Worm (Caenorhabditis elegans) whole organism, L1 larva: ENCODE measurements around the gene klf-1.

Experiments
- C04F5.9 ChIP-seq: sonication (generic microtip); optimal IDR thresholded peaks from 2 replicates; lab custom pipeline; 2016; ENCODE audit warnings: missing genetic modification characterization, missing compliant biosample characterization
- C16A3.4 ChIP-seq: fragments of 150-350 bp; optimal IDR thresholded peaks from 2 replicates; lab custom pipeline; 2014; ENCODE audit warnings: missing biosample characterization, missing genetic modification characterization
- C34B4.2 ChIP-seq: sonication (generic microtip); optimal IDR thresholded peaks from 2 replicates; lab custom pipeline; 2017; ENCODE audit warnings: mild to moderate bottlenecking, missing genetic modification characterization, missing compliant biosample characterization
- F16B12.6 ChIP-seq: fragments of 150-350 bp; optimal IDR thresholded peaks from 2 replicates; lab custom pipeline; 2014; ENCODE audit warnings: missing biosample characterization, missing genetic modification characterization
- aha-1 ChIP-seq: fragments of 150-350 bp; optimal IDR thresholded peaks from 2 replicates; lab custom pipeline; 2014; ENCODE audit warnings: missing biosample characterization, missing genetic modification characterization
- alr-1 ChIP-seq: fragments of 200-800 bp; sonication (Bioruptor generic); optimal IDR thresholded peaks from 2 replicates; lab custom pipeline; 2018; ENCODE audit warnings: borderline replicate concordance, mild to moderate bottlenecking, missing genetic modification characterization, missing compliant biosample characterization
- aly-2 ChIP-seq: fragments of 150-350 bp; optimal IDR thresholded peaks from 2 replicates; lab custom pipeline; 2014; ENCODE audit warnings: missing biosample characterization, missing genetic modification characterization
- ama-1 ChIP-seq: fragments of 150-350 bp; optimal IDR thresholded peaks from 2 replicates; lab custom pipeline; 2014
- blmp-1 ChIP-seq: fragments of 150-350 bp; optimal IDR thresholded peaks from 2 replicates; lab custom pipeline; 2014; ENCODE audit warnings: missing biosample characterization, missing genetic modification characterization
- ceh-63 ChIP-seq: fragments of 200-800 bp; sonication (Bioruptor generic); optimal IDR thresholded peaks from 2 replicates; lab custom pipeline; 2018; ENCODE audit warnings: mild to moderate bottlenecking, missing genetic modification characterization, missing compliant biosample characterization
- ceh-8 ChIP-seq: fragments of 200-800 bp; sonication (Bioruptor generic); optimal IDR thresholded peaks from 2 replicates; lab custom pipeline; 2018; ENCODE audit warnings: mild to moderate bottlenecking, missing genetic modification characterization, moderate library complexity, missing compliant biosample characterization
- ceh-82 ChIP-seq, 3 experiments: fragments of 150-350 bp in 1 of 3; sonication (generic microtip) in 2 of 3; optimal IDR thresholded peaks; 2 replicates each; lab custom pipeline; 2014 to 2017; ENCODE audit warnings: missing biosample characterization in 3 of 3, missing genetic modification characterization in 3 of 3
- ceh-90 ChIP-seq: sonication (generic microtip); optimal IDR thresholded peaks from 2 replicates; lab custom pipeline; 2016; ENCODE audit warnings: missing genetic modification characterization, missing compliant biosample characterization
- ces-1 ChIP-seq: fragments of 150-350 bp; optimal IDR thresholded peaks from 2 replicates; lab custom pipeline; 2014; ENCODE audit warnings: missing biosample characterization, missing genetic modification reagents, missing genetic modification characterization
- efl-1 ChIP-seq, 4 experiments: fragments of 150-350 bp; optimal IDR thresholded peaks in 3 of 4; peaks in 1 of 4; 1 replicate in 1 of 4; 2 replicates in 3 of 4; lab custom pipeline; 2014; ENCODE audit warnings: missing biosample characterization in 2 of 4, missing genetic modification characterization in 2 of 4, missing genetic modification reagents in 2 of 4
- efl-3 ChIP-seq: fragments of 200-800 bp; sonication (Bioruptor generic); optimal IDR thresholded peaks from 2 replicates; lab custom pipeline; 2018; ENCODE audit warnings: mild to moderate bottlenecking, missing genetic modification characterization, missing compliant biosample characterization
- egl-13 ChIP-seq: sonication (generic microtip); optimal IDR thresholded peaks from 2 replicates; lab custom pipeline; 2016; ENCODE audit warnings: missing genotype, missing genetic modification reagents, missing genetic modification characterization, missing compliant biosample characterization
- elt-2 ChIP-seq: sonication (generic microtip); optimal IDR thresholded peaks from 2 replicates; lab custom pipeline; 2016; ENCODE audit warnings: missing genetic modification characterization, mild to moderate bottlenecking, inconsistent platforms, missing compliant biosample characterization, missing genetic modification reagents
- ets-5 ChIP-seq: fragments of 200-800 bp; sonication (Bioruptor generic); IDR thresholded peaks from 2 replicates; pipeline ENCODE4 v1.3.6; 2022; ENCODE audit warnings: missing genetic modification characterization, missing compliant biosample characterization
- fkh-10 ChIP-seq: sonication (generic microtip); optimal IDR thresholded peaks from 2 replicates; lab custom pipeline; 2017; ENCODE audit warnings: missing biosample characterization, missing genetic modification reagents, missing genetic modification characterization
- fkh-4 ChIP-seq: sonication (generic microtip); optimal IDR thresholded peaks from 2 replicates; lab custom pipeline; 2016; ENCODE audit warnings: missing compliant biosample characterization, missing genetic modification characterization, borderline replicate concordance
- fkh-8 ChIP-seq: sonication (generic microtip); optimal IDR thresholded peaks from 2 replicates; lab custom pipeline; 2016; ENCODE audit warnings: mild to moderate bottlenecking, missing genetic modification characterization, missing compliant biosample characterization
- grh-1 ChIP-seq: fragments of 200-800 bp; sonication (Bioruptor generic); IDR thresholded peaks from 2 replicates; pipeline ENCODE4 v1.3.6; 2022; ENCODE audit warnings: missing genetic modification reagents, missing genetic modification characterization, missing compliant biosample characterization
- hlh-17 ChIP-seq: fragments of 200-800 bp; sonication (Bioruptor generic); optimal IDR thresholded peaks from 2 replicates; lab custom pipeline; 2018; ENCODE audit warnings: missing genetic modification characterization, mild to moderate bottlenecking, missing compliant biosample characterization, moderate library complexity, borderline replicate concordance
- hpl-2 ChIP-seq: fragments of 150-350 bp; optimal IDR thresholded peaks from 2 replicates; lab custom pipeline; 2014; ENCODE audit warnings: missing biosample characterization, missing genetic modification reagents, missing genetic modification characterization
- isw-1 ChIP-seq: fragments of 200-800 bp; sonication (Bioruptor generic); IDR thresholded peaks from 2 replicates; pipeline ENCODE4 v1.3.6; 2022; ENCODE audit warnings: missing genetic modification characterization, missing compliant biosample characterization
- jun-1 ChIP-seq: fragments of 150-350 bp; optimal IDR thresholded peaks from 2 replicates; lab custom pipeline; 2014; ENCODE audit warnings: missing biosample characterization, missing genetic modification reagents, missing genetic modification characterization
- lin-39 ChIP-seq: fragments of 150-350 bp; optimal IDR thresholded peaks from 2 replicates; lab custom pipeline; 2014; ENCODE audit warnings: missing biosample characterization, missing genetic modification reagents, missing genetic modification characterization
- lir-3 ChIP-seq: sonication (generic microtip); optimal IDR thresholded peaks from 2 replicates; lab custom pipeline; 2016; ENCODE audit warnings: mild to moderate bottlenecking, missing genetic modification characterization, moderate library complexity, missing compliant biosample characterization; ENCODE audit not compliant: poor library complexity
- mab-9 ChIP-seq: fragments of 200-800 bp; sonication (Bioruptor generic); IDR thresholded peaks from 2 replicates; pipeline ENCODE4 v1.3.6; 2022; ENCODE audit warnings: missing genetic modification reagents, missing genetic modification characterization, missing compliant biosample characterization
- mef-2 ChIP-seq: fragments of 150-350 bp; optimal IDR thresholded peaks from 2 replicates; lab custom pipeline; 2014; ENCODE audit warnings: missing biosample characterization, missing genetic modification characterization
- mep-1 ChIP-seq: fragments of 150-350 bp; optimal IDR thresholded peaks from 2 replicates; lab custom pipeline; 2014; ENCODE audit warnings: missing biosample characterization, missing genetic modification characterization
- nhr-11 ChIP-seq: fragments of 150-350 bp; optimal IDR thresholded peaks from 2 replicates; lab custom pipeline; 2014; ENCODE audit warnings: missing biosample characterization, missing genetic modification characterization
- nhr-12 ChIP-seq: sonication (generic microtip); optimal IDR thresholded peaks from 2 replicates; lab custom pipeline; 2017; ENCODE audit warnings: missing biosample characterization, missing genetic modification characterization
- nhr-20 ChIP-seq: sonication (generic microtip); optimal IDR thresholded peaks from 2 replicates; lab custom pipeline; 2016; ENCODE audit warnings: mild to moderate bottlenecking, missing genetic modification characterization, missing compliant biosample characterization
- nhr-237 ChIP-seq: fragments of 150-350 bp; optimal IDR thresholded peaks from 2 replicates; lab custom pipeline; 2014; ENCODE audit warnings: missing biosample characterization, missing genetic modification characterization
- nhr-28 ChIP-seq: fragments of 150-350 bp; optimal IDR thresholded peaks from 2 replicates; lab custom pipeline; 2014; ENCODE audit warnings: missing biosample characterization, missing genetic modification characterization
- nhr-71 ChIP-seq: sonication (generic microtip); optimal IDR thresholded peaks from 2 replicates; lab custom pipeline; 2016; ENCODE audit warnings: mild to moderate bottlenecking, missing genetic modification characterization, moderate library complexity, missing compliant biosample characterization
- nhr-84 ChIP-seq: sonication (generic microtip); optimal IDR thresholded peaks from 2 replicates; lab custom pipeline; 2017; ENCODE audit warnings: missing biosample characterization, missing genetic modification characterization
- nhr-90 ChIP-seq: sonication (generic microtip); optimal IDR thresholded peaks from 2 replicates; lab custom pipeline; 2016; ENCODE audit warnings: mild to moderate bottlenecking, missing genetic modification characterization, missing compliant biosample characterization; ENCODE audit not compliant: poor library complexity
- rnt-1 ChIP-seq: sonication (generic microtip); optimal IDR thresholded peaks from 2 replicates; lab custom pipeline; 2016; ENCODE audit warnings: mild to moderate bottlenecking, missing genetic modification characterization, moderate library complexity, missing compliant biosample characterization
- skn-1 ChIP-seq: fragments of 150-350 bp; optimal IDR thresholded peaks from 2 replicates; lab custom pipeline; 2014; ENCODE audit warnings: missing biosample characterization, missing genetic modification characterization
- snu-23 ChIP-seq: sonication (generic microtip); optimal IDR thresholded peaks from 2 replicates; lab custom pipeline; 2016; ENCODE audit warnings: missing genetic modification characterization, missing compliant biosample characterization
- sptf-1 ChIP-seq: fragments of 150-350 bp; optimal IDR thresholded peaks from 2 replicates; lab custom pipeline; 2014; ENCODE audit warnings: missing biosample characterization, missing genetic modification characterization
- sup-37 ChIP-seq: fragments of 200-800 bp; sonication (Bioruptor generic); optimal IDR thresholded peaks from 2 replicates; lab custom pipeline; 2018; ENCODE audit warnings: mild to moderate bottlenecking, missing genetic modification characterization, missing compliant biosample characterization
- swsn-7 ChIP-seq: sonication (generic microtip); optimal IDR thresholded peaks from 2 replicates; lab custom pipeline; 2016; ENCODE audit warnings: missing genetic modification characterization, missing compliant biosample characterization
- unc-130 ChIP-seq: fragments of 150-350 bp; optimal IDR thresholded peaks from 2 replicates; lab custom pipeline; 2017; ENCODE audit warnings: missing biosample characterization, missing genetic modification characterization, inconsistent platforms
- unc-86 ChIP-seq: sonication (generic microtip); optimal IDR thresholded peaks from 2 replicates; lab custom pipeline; 2016; ENCODE audit warnings: missing genetic modification characterization, missing compliant biosample characterization
- vab-15 ChIP-seq: sonication (generic microtip); optimal IDR thresholded peaks from 2 replicates; lab custom pipeline; 2017; ENCODE audit warnings: missing genotype, mild to moderate bottlenecking, missing genetic modification characterization, missing compliant biosample characterization
- zag-1 ChIP-seq: fragments of 150-350 bp; optimal IDR thresholded peaks from 2 replicates; lab custom pipeline; 2014; ENCODE audit warnings: missing biosample characterization, missing genetic modification characterization
- zip-4 ChIP-seq: fragments of 200-800 bp; sonication (Bioruptor generic); optimal IDR thresholded peaks from 2 replicates; lab custom pipeline; 2018; ENCODE audit warnings: mild to moderate bottlenecking, missing genetic modification characterization, moderate library complexity, missing compliant biosample characterization
- ztf-11 ChIP-seq, 2 experiments: sonication (generic microtip); optimal IDR thresholded peaks; 2 replicates each; lab custom pipeline; 2016 to 2017; ENCODE audit warnings: missing genetic modification characterization in 2 of 2, missing biosample characterization in 1 of 2, missing compliant biosample characterization in 1 of 2

The klf-1 gene

ce11 chrIII:2870228-2870627, 4.4 kb upstream of the klf-1 start (continued):
- TF ChIP-seq nhr-237 (tag; lab: Kevin White, UChicago) (no peak), zag-1 (no peak), hlh-17 (GFP tag; lab: Kevin White, UChicago) (no peak), fkh-10 (no peak), egl-13 (no peak), swsn-7 (tag; lab: Kevin White, UChicago) (no peak), jun-1 (tag; lab: Kevin White, UChicago) (peak; percentile 33), vab-15 (tag; lab: Kevin White, UChicago) (no peak), unc-130 (no peak), aha-1 (tag; lab: Kevin White, UChicago) (no peak), ztf-11 (tag; optimal IDR thresholded peaks at IDR 0.05; lab: Kevin White, UChicago) (no peak), nhr-12 (tag; lab: Kevin White, UChicago) (no peak), nhr-84 (tag; lab: Kevin White, UChicago) (no peak), nhr-28 (no peak), ceh-8 (GFP tag; lab: Kevin White, UChicago) (no peak), sptf-1 (tag; lab: Kevin White, UChicago) (no peak), ceh-63 (no peak)

- TF ChIP-seq unc-130 (peak; percentile 16), snu-23 (GFP tag; lab: Kevin White, UChicago) (peak; percentile 88), nhr-71 (tag; lab: Kevin White, UChicago) (peak; percentile 87), ceh-63 (no peak), aly-2 (tag; lab: Kevin White, UChicago) (no peak), lin-39 (tag; lab: Kevin White, UChicago) (peak; percentile 39), grh-1 (GFP tag; lab: Robert Waterston, UW) (peak; percentile 73), nhr-237 (tag; lab: Kevin White, UChicago) (no peak), efl-3 (GFP tag; lab: Kevin White, UChicago) (no peak), mef-2 (tag; lab: Kevin White, UChicago) (no peak), unc-86 (tag; lab: Kevin White, UChicago) (no peak), fkh-4 (tag; lab: Kevin White, UChicago) (no peak), alr-1 (no peak), sup-37 (GFP tag; lab: Kevin White, UChicago) (no peak), C04F5.9 (no peak), nhr-11 (no peak), efl-1 (optimal IDR thresholded peaks at IDR 0.05; lab: Kevin White, UChicago) (peak; percentile 21 to 36), efl-1 (GFP tag; optimal IDR thresholded peaks at IDR 0.05 in 1 of 2; lab: Kevin White, UChicago) (peak in 1 of 2 experiments; percentile 1), hpl-2 (no peak), skn-1 (tag; lab: Kevin White, UChicago) (peak; percentile 39), ets-5 (GFP tag; lab: Robert Waterston, UW) (no peak), C34B4.2 (no peak), fkh-8 (tag; lab: Kevin White, UChicago) (no peak), elt-2 (peak; percentile 41), ceh-82 (tag; optimal IDR thresholded peaks at IDR 0.05; lab: Kevin White, UChicago) (peak in 1 of 3 experiments; percentile 19), blmp-1 (tag; lab: Kevin White, UChicago) (peak; percentile 94), ceh-8 (GFP tag; lab: Kevin White, UChicago) (no peak), zip-4 (GFP tag; lab: Kevin White, UChicago) (no peak), F16B12.6 (tag; lab: Kevin White, UChicago) (no peak), ama-1 (no peak), mab-9 (GFP tag; lab: Robert Waterston, UW) (no peak), C16A3.4 (tag; lab: Kevin White, UChicago) (peak; percentile 68), nhr-20 (tag; lab: Kevin White, UChicago) (peak; percentile 90), ceh-90 (tag; lab: Kevin White, UChicago) (no peak), ces-1 (GFP tag; lab: Kevin White, UChicago) (no peak), nhr-90 (tag; lab: Kevin White, UChicago) (peak; percentile 84), lir-3 (tag; lab: Kevin White, UChicago) (no peak), mep-1 (tag; lab: Kevin White, UChicago) (peak; percentile 54), rnt-1 (peak; percentile 70), isw-1 (no peak), nhr-84 (tag; lab: Kevin White, UChicago) (no peak), jun-1 (tag; lab: Kevin White, UChicago) (peak; percentile 57)
Measured at ce11 chrIII:2871817-2872216, 2.8 kb upstream of the klf-1 start.
